Worm (Caenorhabditis elegans) whole organism, young adult: ENCODE measurements around the gene T08G5.2.

Source experiments
- B0019.2 ChIP-seq: fragments of 200-800 bp; sonication (Bioruptor generic); conservative IDR thresholded peaks from 2 replicates; pipeline ENCODE4 v1.3.6; 2022; ENCODE audit warnings: missing genetic modification reagents, missing genetic modification characterization, missing compliant biosample characterization
- B0261.1 ChIP-seq: sonication (generic microtip); optimal IDR thresholded peaks from 2 replicates; lab custom pipeline; 2016; ENCODE audit warnings: mild to moderate bottlenecking, missing genetic modification characterization, moderate library complexity, missing compliant biosample characterization
- B0336.3 ChIP-seq: fragments of 200-800 bp; sonication (Bioruptor generic); IDR thresholded peaks from 2 replicates; pipeline ENCODE4 v1.3.6; 2022; ENCODE audit warnings: missing genetic modification characterization, missing compliant biosample characterization
- C17E4.6 ChIP-seq: fragments of 200-800 bp; sonication (Bioruptor generic); IDR thresholded peaks from 2 replicates; pipeline ENCODE4 v1.3.6; 2022; ENCODE audit warnings: missing genetic modification reagents, missing genetic modification characterization, missing compliant biosample characterization
- F23B12.7 ChIP-seq: sonication (generic microtip); optimal IDR thresholded peaks from 2 replicates; lab custom pipeline; 2017; ENCODE audit warnings: missing genetic modification characterization, mild to moderate bottlenecking, missing compliant biosample characterization, antibody characterized with exemption, moderate library complexity; ENCODE audit not compliant: insufficient read depth
- F37B4.10 ChIP-seq: fragments of 200-800 bp; sonication (Bioruptor generic); IDR thresholded peaks from 2 replicates; pipeline ENCODE4 v1.3.6; 2022; ENCODE audit warnings: missing genetic modification characterization, missing compliant biosample characterization
- K11D2.4 ChIP-seq: fragments of 200-800 bp; sonication (Bioruptor generic); IDR thresholded peaks from 2 replicates; pipeline ENCODE4 v1.3.6; 2022; ENCODE audit warnings: missing genetic modification reagents, missing genetic modification characterization, missing compliant biosample characterization
- K12H6.12 ChIP-seq: fragments of 200-800 bp; sonication (Bioruptor generic); optimal IDR thresholded peaks from 2 replicates; lab custom pipeline; 2018; ENCODE audit warnings: mild to moderate bottlenecking, missing genetic modification characterization, missing compliant biosample characterization
- T07F8.4 ChIP-seq: sonication (generic microtip); optimal IDR thresholded peaks from 2 replicates; lab custom pipeline; 2016; ENCODE audit warnings: mild to moderate bottlenecking, missing genetic modification characterization, moderate library complexity, missing compliant biosample characterization
- T26A5.8 ChIP-seq: sonication (generic microtip); optimal IDR thresholded peaks from 2 replicates; lab custom pipeline; 2016; ENCODE audit warnings: missing genetic modification characterization, missing compliant biosample characterization
- Y56A3A.18 ChIP-seq: fragments of 200-800 bp; sonication (Bioruptor generic); IDR thresholded peaks from 2 replicates; pipeline ENCODE4 v1.3.6; 2022; ENCODE audit warnings: missing genetic modification reagents, missing genetic modification characterization, missing compliant biosample characterization
- ZK185.1 ChIP-seq: sonication (generic microtip); optimal IDR thresholded peaks from 2 replicates; lab custom pipeline; 2016; ENCODE audit warnings: mild to moderate bottlenecking, missing genetic modification characterization, missing compliant biosample characterization; ENCODE audit not compliant: poor library complexity, severe bottlenecking
- ama-1 ChIP-seq, 3 experiments: fragments of 150-350 bp in 1 of 3; sonication (generic microtip) in 2 of 3; optimal IDR thresholded peaks; 2 replicates each; lab custom pipeline; 2014 to 2018; ENCODE audit warnings: missing biosample characterization in 2 of 3, missing genetic modification characterization in 2 of 3, missing genetic modification reagents in 2 of 3
- aptf-2 ChIP-seq: fragments of 200-800 bp; sonication (Bioruptor generic); conservative IDR thresholded peaks from 2 replicates; pipeline ENCODE4 v1.3.6; 2022; ENCODE audit warnings: missing genetic modification reagents, missing genetic modification characterization, missing compliant biosample characterization
- aptf-3 ChIP-seq: fragments of 200-800 bp; sonication (Bioruptor generic); IDR thresholded peaks from 2 replicates; pipeline ENCODE4 v1.3.6; 2022; ENCODE audit warnings: missing genetic modification characterization, missing compliant biosample characterization
- atf-7 ChIP-seq: sonication (generic microtip); optimal IDR thresholded peaks from 2 replicates; lab custom pipeline; 2017; ENCODE audit warnings: mild to moderate bottlenecking, missing genetic modification characterization, missing compliant biosample characterization
- attf-3 ChIP-seq: fragments of 200-800 bp; sonication (Bioruptor generic); conservative IDR thresholded peaks from 2 replicates; pipeline ENCODE4 v1.3.6; 2022; ENCODE audit warnings: missing genetic modification reagents, missing genetic modification characterization, missing compliant biosample characterization
- attf-5 ChIP-seq: fragments of 200-800 bp; sonication (Bioruptor generic); optimal IDR thresholded peaks from 2 replicates; lab custom pipeline; 2018; ENCODE audit warnings: mild to moderate bottlenecking, missing genetic modification characterization, missing compliant biosample characterization
- attf-6 ChIP-seq: fragments of 200-800 bp; sonication (Bioruptor generic); IDR thresholded peaks from 2 replicates; pipeline ENCODE4 v1.3.6; 2022; ENCODE audit warnings: missing genetic modification reagents, missing genetic modification characterization, missing compliant biosample characterization
- ceh-40 ChIP-seq: fragments of 200-800 bp; sonication (Bioruptor generic); IDR thresholded peaks from 2 replicates; pipeline ENCODE4 v1.3.6; 2022; ENCODE audit warnings: missing genetic modification characterization, missing compliant biosample characterization
- dox-1 ChIP-seq: fragments of 200-800 bp; sonication (Bioruptor generic); IDR thresholded peaks from 2 replicates; pipeline ENCODE4 v1.3.6; 2022; ENCODE audit warnings: missing genetic modification reagents, missing genetic modification characterization, missing compliant biosample characterization
- egl-44 ChIP-seq: fragments of 200-800 bp; sonication (Bioruptor generic); IDR thresholded peaks from 2 replicates; pipeline ENCODE4 v1.3.6; 2022; ENCODE audit warnings: missing genetic modification reagents, missing genetic modification characterization, missing compliant biosample characterization
- egrh-3 ChIP-seq: fragments of 200-800 bp; sonication (Bioruptor generic); IDR thresholded peaks from 2 replicates; pipeline ENCODE4 v1.3.6; 2022; ENCODE audit warnings: missing genetic modification reagents, missing genetic modification characterization, missing compliant biosample characterization
- ets-4 ChIP-seq: fragments of 200-800 bp; sonication (Bioruptor generic); optimal IDR thresholded peaks from 2 replicates; lab custom pipeline; 2018; ENCODE audit warnings: mild to moderate bottlenecking, missing genetic modification characterization, missing compliant biosample characterization
- fkh-3 ChIP-seq: sonication (generic microtip); optimal IDR thresholded peaks from 2 replicates; lab custom pipeline; 2016; ENCODE audit warnings: mild to moderate bottlenecking, missing genetic modification characterization, missing compliant biosample characterization
- hlh-12 ChIP-seq: sonication (generic microtip); optimal IDR thresholded peaks from 2 replicates; lab custom pipeline; 2016; ENCODE audit warnings: missing genetic modification characterization, missing compliant biosample characterization
- hlh-26 ChIP-seq: fragments of 200-800 bp; sonication (Bioruptor generic); conservative IDR thresholded peaks from 2 replicates; pipeline ENCODE4 v1.3.6; 2022; ENCODE audit warnings: missing genetic modification reagents, missing genetic modification characterization, missing compliant biosample characterization
- hmg-20 ChIP-seq: fragments of 200-800 bp; sonication (Bioruptor generic); IDR thresholded peaks from 2 replicates; pipeline ENCODE4 v1.3.6; 2022; ENCODE audit warnings: missing genetic modification reagents, missing genetic modification characterization, missing compliant biosample characterization
- hsf-1 ChIP-seq: fragments of 200-800 bp; sonication (Bioruptor generic); IDR thresholded peaks from 2 replicates; pipeline ENCODE4 v1.3.6; 2022; ENCODE audit warnings: missing genetic modification reagents, missing genetic modification characterization, missing compliant biosample characterization
- lin-26 ChIP-seq: fragments of 200-800 bp; sonication (Bioruptor generic); IDR thresholded peaks from 2 replicates; pipeline ENCODE4 v1.3.6; 2022; ENCODE audit warnings: missing genetic modification reagents, missing genetic modification characterization, missing compliant biosample characterization
- lin-35 ChIP-seq, 3 experiments: fragments of 150-350 bp in 2 of 3; sonication (generic microtip) in 1 of 3; optimal IDR thresholded peaks; 2 replicates each; lab custom pipeline; 2014 to 2018; ENCODE audit warnings: missing biosample characterization in 3 of 3, missing genetic modification characterization in 3 of 3, missing genetic modification reagents in 3 of 3
- lir-1 ChIP-seq: fragments of 200-800 bp; sonication (Bioruptor generic); conservative IDR thresholded peaks from 2 replicates; pipeline ENCODE4 v1.3.6; 2022; ENCODE audit warnings: missing genetic modification reagents, missing genetic modification characterization, missing compliant biosample characterization
- mes-4 ChIP-seq: sonication (generic microtip); optimal IDR thresholded peaks from 2 replicates; lab custom pipeline; 2016; ENCODE audit warnings: missing genotype, missing genetic modification characterization, missing compliant biosample characterization
- mxl-1 ChIP-seq: sonication (generic microtip); optimal IDR thresholded peaks from 2 replicates; lab custom pipeline; 2016; ENCODE audit warnings: missing genetic modification characterization, missing compliant biosample characterization
- nfya-1 ChIP-seq: sonication (generic microtip); optimal IDR thresholded peaks from 2 replicates; lab custom pipeline; 2017; ENCODE audit warnings: antibody characterized with exemption, missing compliant biosample characterization, missing genetic modification characterization, borderline replicate concordance; ENCODE audit not compliant: insufficient read depth
- nfya-2 ChIP-seq: fragments of 200-800 bp; sonication (Bioruptor generic); IDR thresholded peaks from 2 replicates; pipeline ENCODE4 v1.3.6; 2022; ENCODE audit warnings: missing genetic modification reagents, missing genetic modification characterization, missing compliant biosample characterization
- nhr-90 ChIP-seq: sonication (generic microtip); optimal IDR thresholded peaks from 2 replicates; lab custom pipeline; 2016; ENCODE audit warnings: missing genotype, mild to moderate bottlenecking, missing genetic modification characterization, missing compliant biosample characterization
- pbrm-1 ChIP-seq: fragments of 200-800 bp; sonication (Bioruptor generic); IDR thresholded peaks from 2 replicates; pipeline ENCODE4 v1.3.6; 2022; ENCODE audit warnings: missing genetic modification reagents, missing genetic modification characterization, missing compliant biosample characterization
- rcor-1 ChIP-seq: fragments of 200-800 bp; sonication (Bioruptor generic); IDR thresholded peaks from 2 replicates; pipeline ENCODE4 v1.3.6; 2022; ENCODE audit warnings: missing genetic modification reagents, missing genetic modification characterization, missing compliant biosample characterization
- repo-1 ChIP-seq: sonication (generic microtip); optimal IDR thresholded peaks from 2 replicates; lab custom pipeline; 2017; ENCODE audit warnings: mild to moderate bottlenecking, missing genetic modification characterization, missing compliant biosample characterization
- rpc-1 ChIP-seq, 2 experiments: fragments of 150-350 bp in 1 of 2; sonication (generic microtip) in 1 of 2; optimal IDR thresholded peaks; 2 replicates each; lab custom pipeline; 2014 to 2018; ENCODE audit warnings: missing biosample characterization in 1 of 2, missing genetic modification characterization in 1 of 2, missing genetic modification reagents in 1 of 2, missing genotype in 1 of 2
- sdz-38 ChIP-seq: sonication (generic microtip); optimal IDR thresholded peaks from 2 replicates; lab custom pipeline; 2016; ENCODE audit warnings: missing genotype, missing genetic modification characterization, missing compliant biosample characterization
- sea-2 ChIP-seq: fragments of 200-800 bp; sonication (Bioruptor generic); IDR thresholded peaks from 2 replicates; pipeline ENCODE4 v1.3.6; 2022; ENCODE audit warnings: missing genetic modification characterization, missing compliant biosample characterization
- sptf-2 ChIP-seq: fragments of 200-800 bp; sonication (Bioruptor generic); optimal IDR thresholded peaks from 2 replicates; lab custom pipeline; 2018; ENCODE audit warnings: mild to moderate bottlenecking, missing genetic modification characterization, missing compliant biosample characterization
- tbp1 ChIP-seq: fragments of 200-800 bp; sonication (Bioruptor generic); optimal IDR thresholded peaks from 2 replicates; lab custom pipeline; 2018; ENCODE audit warnings: mild to moderate bottlenecking, missing genetic modification characterization, missing compliant biosample characterization
- tlf-1 ChIP-seq: fragments of 200-800 bp; sonication (Bioruptor generic); optimal IDR thresholded peaks from 2 replicates; lab custom pipeline; 2018; ENCODE audit warnings: mild to moderate bottlenecking, missing genetic modification characterization, missing compliant biosample characterization
- ztf-22 ChIP-seq: fragments of 200-800 bp; sonication (Bioruptor generic); optimal IDR thresholded peaks from 2 replicates; lab custom pipeline; 2018; ENCODE audit warnings: mild to moderate bottlenecking, missing genetic modification characterization, moderate library complexity, missing compliant biosample characterization
- ztf-25 ChIP-seq: fragments of 200-800 bp; sonication (Bioruptor generic); IDR thresholded peaks from 2 replicates; pipeline ENCODE4 v1.3.6; 2022; ENCODE audit warnings: missing genetic modification reagents, missing genetic modification characterization, missing compliant biosample characterization
- ztf-26 ChIP-seq: sonication (generic microtip); optimal IDR thresholded peaks from 2 replicates; lab custom pipeline; 2017; ENCODE audit warnings: missing genetic modification characterization, missing compliant biosample characterization
- ztf-3 ChIP-seq: fragments of 200-800 bp; sonication (Bioruptor generic); optimal IDR thresholded peaks from 2 replicates; lab custom pipeline; 2018; ENCODE audit warnings: mild to moderate bottlenecking, missing genetic modification characterization, missing compliant biosample characterization

T08G5.2 gene

DNA sequence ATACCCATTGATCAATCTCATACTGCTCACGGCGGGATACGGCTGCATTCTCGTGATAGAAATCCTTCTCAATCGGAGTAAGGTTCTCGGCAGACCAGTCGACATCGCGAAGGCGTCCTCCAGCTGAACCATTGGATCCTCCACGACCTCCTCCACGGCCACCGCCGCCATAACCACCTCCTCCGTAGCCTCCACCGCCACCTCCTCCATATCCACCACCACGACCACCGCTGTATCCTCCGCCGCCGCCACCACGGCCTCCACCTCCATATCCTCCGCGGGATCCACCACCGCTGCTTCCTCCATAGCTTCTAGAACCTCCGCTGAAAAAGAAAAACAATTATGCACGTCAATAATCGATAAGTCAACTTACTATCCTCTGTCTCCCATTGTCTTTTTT lies 14.7 kb downstream of the T08G5.2 start (continued):
- no peak for TF ChIP-seq B0336.3 (GFP tag; lab: Robert Waterston, UW)
- no peak for TF ChIP-seq sdz-38
- no peak for TF ChIP-seq sptf-2 (GFP tag; lab: Kevin White, UChicago)
- TF ChIP-seq aptf-3 (GFP tag; lab: Robert Waterston, UW), result no peak
- no peak for TF ChIP-seq B0019.2 (GFP tag; lab: Robert Waterston, UW)
- TF ChIP-seq T26A5.8 (tag; lab: Kevin White, UChicago), result no peak
- TF ChIP-seq aptf-2 (GFP tag; lab: Robert Waterston, UW), result no peak
- TF ChIP-seq hlh-12, result no peak
- no peak for TF ChIP-seq C17E4.6 (GFP tag; lab: Robert Waterston, UW)
- TF ChIP-seq hmg-20 (GFP tag; lab: Robert Waterston, UW), result no peak
- peak; percentile 16; the same call in 1 of the 2 replicates for TF ChIP-seq ztf-25 (GFP tag; lab: Robert Waterston, UW)
- TF ChIP-seq attf-6, result no peak
- no peak for TF ChIP-seq lir-1 (GFP tag; lab: Robert Waterston, UW)
- peak; percentile 27; the same call in 1 of the 2 replicates for TF ChIP-seq hsf-1
- TF ChIP-seq tlf-1 (GFP tag; lab: Kevin White, UChicago), result no peak
- no peak for TF ChIP-seq fkh-3 (tag; lab: Kevin White, UChicago)
- no peak for TF ChIP-seq nfya-2 (GFP tag; lab: Robert Waterston, UW)
- no peak for TF ChIP-seq K11D2.4 (GFP tag; lab: Robert Waterston, UW)
- no peak for TF ChIP-seq K12H6.12 (tag; lab: Kevin White, UChicago)
- TF ChIP-seq mxl-1, result no peak
- TF ChIP-seq lin-26 (GFP tag; lab: Robert Waterston, UW), result peak; percentile 45; the same call in 1 of the 2 replicates
- TF ChIP-seq ets-4 (GFP tag; lab: Kevin White, UChicago), result no peak
- no peak for TF ChIP-seq F37B4.10
- no peak for TF ChIP-seq F23B12.7 (tag; lab: Kevin White, UChicago)
- TF ChIP-seq ceh-40, result no peak
- TF ChIP-seq sea-2 (GFP tag; lab: Robert Waterston, UW), result no peak
- no peak for TF ChIP-seq attf-3 (GFP tag; lab: Robert Waterston, UW)
- TF ChIP-seq Y56A3A.18 (GFP tag; lab: Robert Waterston, UW), result no peak
- no peak for TF ChIP-seq ztf-22 (GFP tag; lab: Kevin White, UChicago)
- TF ChIP-seq rcor-1 (GFP tag; lab: Robert Waterston, UW), result no peak
- TF ChIP-seq ztf-26, result no peak
- no peak for TF ChIP-seq egl-44
- no peak for TF ChIP-seq T07F8.4 (tag; lab: Kevin White, UChicago)
- peak; percentile 91 for TF ChIP-seq egrh-3 (GFP tag; lab: Robert Waterston, UW)
- TF ChIP-seq nfya-1, result no peak
- no peak for TF ChIP-seq attf-5 (GFP tag; lab: Kevin White, UChicago)
- no peak for TF ChIP-seq dox-1 (GFP tag; lab: Robert Waterston, UW)
- no peak for TF ChIP-seq rpc-1 (optimal IDR thresholded peaks at IDR 0.05; lab: Kevin White, UChicago)
- no peak for TF ChIP-seq rpc-1 (tag; optimal IDR thresholded peaks at IDR 0.05; lab: Kevin White, UChicago)
- no peak for TF ChIP-seq tbp1
- TF ChIP-seq repo-1 (tag; lab: Kevin White, UChicago), result no peak
- TF ChIP-seq lin-35 (GFP tag; optimal IDR thresholded peaks at IDR 0.05; lab: Kevin White, UChicago), result no peak
- TF ChIP-seq, all 124 proteins: peak for 10

- TF ChIP-seq atf-7 (tag; lab: Kevin White, UChicago) (no peak), hlh-26 (GFP tag; lab: Robert Waterston, UW) (no peak), pbrm-1 (GFP tag; lab: Robert Waterston, UW) (no peak), ZK185.1 (tag; lab: Kevin White, UChicago) (no peak), K11D2.4 (GFP tag; lab: Robert Waterston, UW) (no peak), ama-1 (optimal IDR thresholded peaks at IDR 0.05; lab: Kevin White, UChicago) (no peak), ama-1 (GFP tag; optimal IDR thresholded peaks at IDR 0.05; lab: Kevin White, UChicago) (no peak), ztf-3 (GFP tag; lab: Kevin White, UChicago) (no peak), mes-4 (no peak), B0261.1 (tag; lab: Kevin White, UChicago) (no peak), lin-26 (GFP tag; lab: Robert Waterston, UW) (no peak), hmg-20 (GFP tag; lab: Robert Waterston, UW) (no peak), sptf-2 (GFP tag; lab: Kevin White, UChicago) (no peak), K12H6.12 (tag; lab: Kevin White, UChicago) (no peak), nhr-90 (tag; lab: Kevin White, UChicago) (no peak), tbp1 (no peak)
These were observed 16.1 kb downstream of the T08G5.2 start for ce11 chrV:14010021-14010420.
